Worm (Caenorhabditis elegans) whole organism, L4 larva: ENCODE data around the gene clc-27.
A peak's percentile ranks its signal among the peaks of the same experiment; 100 is the strongest.

ENCODE experiments used
- D1046.2 ChIP-seq: fragments of 200-800 bp; sonication (Bioruptor generic); IDR thresholded peaks from 2 replicates; pipeline ENCODE4 v1.3.6; 2022; ENCODE audit warnings: missing genetic modification characterization, missing compliant biosample characterization
- F44E2.7 ChIP-seq: fragments of 200-800 bp; sonication (Bioruptor generic); IDR thresholded peaks from 2 replicates; pipeline ENCODE4 v2.1.2; 2022; ENCODE audit warnings: missing genetic modification characterization, missing compliant biosample characterization
- R02D3.7 ChIP-seq: fragments of 150-350 bp; sonication (generic microtip); optimal IDR thresholded peaks from 3 replicates; lab custom pipeline; 2014; ENCODE audit warnings: missing biosample characterization, missing genetic modification characterization
- Y5F2A.4 ChIP-seq: fragments of 200-800 bp; sonication (Bioruptor generic); optimal IDR thresholded peaks from 2 replicates; lab custom pipeline; 2018; ENCODE audit warnings: mild to moderate bottlenecking, missing genetic modification characterization, missing compliant biosample characterization
- Y75B8A.6 ChIP-seq: fragments of 200-800 bp; sonication (Bioruptor generic); IDR thresholded peaks from 2 replicates; pipeline ENCODE4 v1.3.6; 2022; ENCODE audit warnings: missing genetic modification reagents, missing genetic modification characterization, missing compliant biosample characterization
- ZK337.2 ChIP-seq: fragments of 200-800 bp; sonication (Bioruptor generic); IDR thresholded peaks from 2 replicates; pipeline ENCODE4 v1.3.6; 2022; ENCODE audit warnings: missing genetic modification reagents, missing genetic modification characterization, missing compliant biosample characterization
- aha-1 ChIP-seq: fragments of 150-350 bp; peaks from one replicate; lab custom pipeline; 2014; ENCODE audit warnings: missing biosample characterization, missing genetic modification characterization
- ceh-28 ChIP-seq: fragments of 150-350 bp; optimal IDR thresholded peaks from 2 replicates; lab custom pipeline; 2014; ENCODE audit warnings: missing biosample characterization, missing genetic modification reagents, missing genetic modification characterization
- ceh-62 ChIP-seq: sonication (generic microtip); optimal IDR thresholded peaks from 2 replicates; lab custom pipeline; 2017; ENCODE audit warnings: missing biosample characterization, missing genetic modification characterization
- ces-1 ChIP-seq: fragments of 150-350 bp; sonication (generic microtip); optimal IDR thresholded peaks from 4 replicates; lab custom pipeline; 2014; ENCODE audit warnings: missing biosample characterization, missing genetic modification reagents, missing genetic modification characterization
- cey-2 ChIP-seq: sonication (generic microtip); optimal IDR thresholded peaks from 3 replicates; lab custom pipeline; 2017; ENCODE audit warnings: missing genetic modification characterization, mild to moderate bottlenecking, missing compliant biosample characterization, antibody characterized with exemption, borderline replicate concordance; ENCODE audit not compliant: insufficient read depth
- ctbp-1 ChIP-seq: fragments of 200-800 bp; sonication (Bioruptor generic); IDR thresholded peaks from 2 replicates; pipeline ENCODE4 v1.3.6; 2022; ENCODE audit warnings: missing genetic modification reagents, missing genetic modification characterization, missing compliant biosample characterization
- daf-16 ChIP-seq, 3 experiments: sonication (generic microtip); optimal IDR thresholded peaks; 2 replicates each; lab custom pipeline; 2016 to 2017; ENCODE audit warnings: missing genetic modification characterization in 3 of 3, missing genetic modification reagents in 3 of 3, mild to moderate bottlenecking in 2 of 3, missing compliant biosample characterization in 2 of 3, missing biosample characterization in 1 of 3, moderate library complexity in 1 of 3
- daf-8 ChIP-seq: fragments of 200-800 bp; sonication (Bioruptor generic); IDR thresholded peaks from 2 replicates; pipeline ENCODE4 v1.3.6; 2022; ENCODE audit warnings: missing genetic modification characterization, missing compliant biosample characterization
- dmd-6 ChIP-seq: fragments of 200-800 bp; sonication (Bioruptor generic); IDR thresholded peaks from 2 replicates; pipeline ENCODE4 v1.3.6; 2022; ENCODE audit warnings: missing genetic modification reagents, missing genetic modification characterization, missing compliant biosample characterization
- dmd-8 ChIP-seq: fragments of 200-800 bp; sonication (Bioruptor generic); IDR thresholded peaks from 2 replicates; pipeline ENCODE4 v1.3.6; 2022; ENCODE audit warnings: missing genetic modification characterization, missing compliant biosample characterization
- dmd-9 ChIP-seq: fragments of 200-800 bp; sonication (Bioruptor generic); IDR thresholded peaks from 2 replicates; pipeline ENCODE4 v1.3.6; 2022; ENCODE audit warnings: missing genetic modification reagents, missing genetic modification characterization, missing compliant biosample characterization
- dve-1 ChIP-seq: sonication (generic microtip); optimal IDR thresholded peaks from 2 replicates; lab custom pipeline; 2017; ENCODE audit warnings: antibody characterized with exemption, mild to moderate bottlenecking, missing genetic modification characterization, missing compliant biosample characterization; ENCODE audit not compliant: insufficient read depth
- fkh-10 ChIP-seq: fragments of 150-350 bp; optimal IDR thresholded peaks from 2 replicates; lab custom pipeline; 2014; ENCODE audit warnings: missing biosample characterization, missing genetic modification reagents, missing genetic modification characterization
- hlh-30 ChIP-seq: sonication (generic microtip); optimal IDR thresholded peaks from 2 replicates; lab custom pipeline; 2017; ENCODE audit warnings: antibody characterized with exemption, mild to moderate bottlenecking, missing genetic modification characterization, missing compliant biosample characterization; ENCODE audit not compliant: insufficient read depth
- lim-7 ChIP-seq: fragments of 200-800 bp; sonication (Bioruptor generic); IDR thresholded peaks from 2 replicates; pipeline ENCODE4 v1.3.6; 2022; ENCODE audit warnings: missing genetic modification characterization, missing compliant biosample characterization
- lin-1 ChIP-seq: fragments of 200-800 bp; sonication (Bioruptor generic); IDR thresholded peaks from 2 replicates; pipeline ENCODE4 v1.3.6; 2022; ENCODE audit warnings: missing genetic modification reagents, missing genetic modification characterization, missing compliant biosample characterization
- lin-39 ChIP-seq: fragments of 150-350 bp; optimal IDR thresholded peaks from 2 replicates; lab custom pipeline; 2014; ENCODE audit warnings: missing biosample characterization, missing genetic modification reagents, missing genetic modification characterization
- madf-9 ChIP-seq: fragments of 200-800 bp; sonication (Bioruptor generic); conservative IDR thresholded peaks from 2 replicates; pipeline ENCODE4 v1.3.6; 2022; ENCODE audit warnings: missing genetic modification reagents, missing genetic modification characterization, missing compliant biosample characterization
- mdl-1 ChIP-seq, 2 experiments: fragments of 150-350 bp in 1 of 2; sonication (generic microtip) in 1 of 2; optimal IDR thresholded peaks; 2 replicates each; lab custom pipeline; 2014 to 2017; ENCODE audit warnings: missing biosample characterization in 2 of 2, missing genetic modification characterization in 2 of 2
- mdt-29 ChIP-seq: fragments of 200-800 bp; sonication (Bioruptor generic); IDR thresholded peaks from 2 replicates; pipeline ENCODE4 v1.3.6; 2022; ENCODE audit warnings: missing genetic modification reagents, missing genetic modification characterization, missing compliant biosample characterization
- mxl-2 ChIP-seq: fragments of 200-800 bp; sonication (Bioruptor generic); conservative IDR thresholded peaks from 2 replicates; pipeline ENCODE4 v1.3.6; 2022; ENCODE audit warnings: missing genetic modification reagents, missing genetic modification characterization, missing compliant biosample characterization
- mxl-3 ChIP-seq: fragments of 200-800 bp; sonication (Bioruptor generic); optimal IDR thresholded peaks from 2 replicates; lab custom pipeline; 2018; ENCODE audit warnings: mild to moderate bottlenecking, missing genetic modification characterization, missing compliant biosample characterization
- nhr-10 ChIP-seq: fragments of 150-350 bp; optimal IDR thresholded peaks from 2 replicates; lab custom pipeline; 2014; ENCODE audit warnings: missing biosample characterization, missing genetic modification characterization
- nhr-11 ChIP-seq: fragments of 150-350 bp; optimal IDR thresholded peaks from 2 replicates; lab custom pipeline; 2014; ENCODE audit warnings: missing biosample characterization, missing genetic modification characterization
- nhr-25 ChIP-seq: sonication (generic microtip); optimal IDR thresholded peaks from 2 replicates; lab custom pipeline; 2017; ENCODE audit warnings: missing genetic modification characterization, mild to moderate bottlenecking, missing compliant biosample characterization, antibody characterized with exemption, moderate library complexity, borderline replicate concordance; ENCODE audit not compliant: insufficient read depth
- nhr-77 ChIP-seq: fragments of 150-350 bp; optimal IDR thresholded peaks from 2 replicates; lab custom pipeline; 2014; ENCODE audit warnings: missing biosample characterization, missing genetic modification characterization
- pha-4 ChIP-seq, 2 experiments: fragments of 150-350 bp in 1 of 2; fragments of 200-800 bp in 1 of 2; sonication (Bioruptor generic) in 1 of 2; IDR thresholded peaks in 1 of 2; optimal IDR thresholded peaks in 1 of 2; 2 replicates each; pipeline versions ENCODE4 v1.3.6 to Lab custom; 2014 to 2022; ENCODE audit warnings: missing genetic modification characterization in 2 of 2, missing genetic modification reagents in 2 of 2, missing biosample characterization in 1 of 2, missing compliant biosample characterization in 1 of 2
- pqm-1 ChIP-seq: sonication (generic microtip); optimal IDR thresholded peaks from 2 replicates; lab custom pipeline; 2017; ENCODE audit warnings: missing biosample characterization, missing genetic modification characterization
- saeg-2 ChIP-seq: fragments of 200-800 bp; sonication (Bioruptor generic); IDR thresholded peaks from 2 replicates; pipeline ENCODE4 v1.3.6; 2022; ENCODE audit warnings: missing genetic modification reagents, missing genetic modification characterization, missing compliant biosample characterization
- sdz-12 ChIP-seq: fragments of 200-800 bp; sonication (Bioruptor generic); optimal IDR thresholded peaks from 2 replicates; lab custom pipeline; 2018; ENCODE audit warnings: mild to moderate bottlenecking, missing genetic modification characterization, missing compliant biosample characterization
- tra-1 ChIP-seq: fragments of 200-800 bp; sonication (Bioruptor generic); IDR thresholded peaks from 2 replicates; pipeline ENCODE4 v1.3.6; 2022; ENCODE audit warnings: missing genetic modification reagents, missing genetic modification characterization, missing compliant biosample characterization
- unc-62 ChIP-seq, 3 experiments: fragments of 150-350 bp in 1 of 3; sonication (generic microtip); optimal IDR thresholded peaks in 2 of 3; peaks in 1 of 3; 1 replicate in 1 of 3; 2 replicates in 2 of 3; lab custom pipeline; 2014 to 2017; ENCODE audit warnings: missing biosample characterization in 3 of 3, missing genetic modification characterization in 3 of 3, missing genetic modification reagents in 3 of 3, missing genotype in 1 of 3
- zip-2 ChIP-seq: fragments of 150-350 bp; optimal IDR thresholded peaks from 2 replicates; lab custom pipeline; 2014; ENCODE audit warnings: missing biosample characterization, missing genetic modification characterization

clc-27 gene

ce11 chrIII:989558-989957 is 18.6 kb upstream of the clc-27 start:
- TF ChIP-seq ces-1 (GFP tag; lab: Kevin White, UChicago) (peak; percentile 68), sdz-12 (no peak), ZK337.2 (GFP tag; lab: Robert Waterston, UW) (no peak), fkh-10 (peak; percentile 42), mdl-1 (tag; optimal IDR thresholded peaks at IDR 0.05; lab: Kevin White, UChicago) (no peak), mxl-2 (GFP tag; lab: Robert Waterston, UW) (no peak), ctbp-1 (GFP tag; lab: Robert Waterston, UW) (peak; percentile 32; the same call in 1 of the 2 replicates)

- no peak for TF ChIP-seq ceh-28 (tag; lab: Kevin White, UChicago)
- no peak for TF ChIP-seq mdt-29 (GFP tag; lab: Robert Waterston, UW)
- no peak for TF ChIP-seq saeg-2 (GFP tag; lab: Robert Waterston, UW)
- TF ChIP-seq Y5F2A.4 (GFP tag; lab: Kevin White, UChicago), result no peak
- no peak for TF ChIP-seq D1046.2 (GFP tag; lab: Robert Waterston, UW)
- no peak for TF ChIP-seq dmd-8 (GFP tag; lab: Robert Waterston, UW)
- TF ChIP-seq pha-4 (GFP tag; IDR thresholded peaks at IDR 0.05; lab: Robert Waterston, UW), result no peak
- TF ChIP-seq pha-4 (tag; optimal IDR thresholded peaks at IDR 0.05; lab: Kevin White, UChicago), result no peak
- TF ChIP-seq mxl-3 (GFP tag; lab: Kevin White, UChicago), result no peak
- TF ChIP-seq zip-2 (tag; lab: Kevin White, UChicago), result no peak
- no peak for TF ChIP-seq ZK337.2 (GFP tag; lab: Robert Waterston, UW)
- no peak for TF ChIP-seq lim-7 (GFP tag; lab: Robert Waterston, UW)
- no peak for TF ChIP-seq Y75B8A.6
- TF ChIP-seq dmd-9 (GFP tag; lab: Robert Waterston, UW), result no peak
- TF ChIP-seq unc-62 (GFP tag; optimal IDR thresholded peaks at IDR 0.05 in 1 of 2; lab: Kevin White, UChicago), result no peak
- TF ChIP-seq unc-62 (tag; optimal IDR thresholded peaks at IDR 0.05; lab: Kevin White, UChicago), result no peak
- no peak for TF ChIP-seq cey-2
- no peak for TF ChIP-seq dve-1 (tag; lab: Kevin White, UChicago)
- no peak for TF ChIP-seq lin-39 (tag; lab: Kevin White, UChicago)
- no peak for TF ChIP-seq nhr-77 (tag; lab: Kevin White, UChicago)
- no peak for TF ChIP-seq lin-1
Measured at ce11 chrIII:991581-991980, 16.6 kb upstream of the clc-27 start, which contains the start of gene trp-2. trp-2 (plus strand) TSS chrIII:991881.

- no peak for TF ChIP-seq F44E2.7 (GFP tag; lab: Robert Waterston, UW)
- TF ChIP-seq ceh-28 (tag; lab: Kevin White, UChicago), result peak; percentile 79
- TF ChIP-seq tra-1 (GFP tag; lab: Robert Waterston, UW), result no peak
- TF ChIP-seq unc-62 (GFP tag; optimal IDR thresholded peaks at IDR 0.05 in 1 of 2; lab: Kevin White, UChicago), result peak in 1 of 2 experiments; percentile 35
- TF ChIP-seq unc-62 (tag; optimal IDR thresholded peaks at IDR 0.05; lab: Kevin White, UChicago), result no peak
Measured at ce11 chrIII:996564-996963, 11.6 kb upstream of the clc-27 start.

- TF ChIP-seq ceh-62 (tag; lab: Kevin White, UChicago) (no peak), ceh-28 (tag; lab: Kevin White, UChicago) (peak; percentile 66)
Measured at ce11 chrIII:998855-999254, 9.3 kb upstream of the clc-27 start.

- no peak for TF ChIP-seq R02D3.7 (tag; lab: Kevin White, UChicago)
- TF ChIP-seq nhr-77 (tag; lab: Kevin White, UChicago), result no peak
Measured at ce11 chrIII:1001297-1001696, 6.9 kb upstream of the clc-27 start, which contains the start of gene R06B10.7. R06B10.7 (minus strand) TSS chrIII:1001397.

ce11 chrIII:1002510-1002909 is 5.7 kb upstream of the clc-27 start, which contains the start of gene clec-150:
clec-150 (plus strand) TSS chrIII:1002707.
- TF ChIP-seq dmd-6 (GFP tag; lab: Robert Waterston, UW), result peak; percentile 91
- no peak for TF ChIP-seq nhr-11 (tag; lab: Kevin White, UChicago)
- TF ChIP-seq madf-9 (GFP tag; lab: Robert Waterston, UW), result no peak
- TF ChIP-seq ceh-28 (tag; lab: Kevin White, UChicago), result no peak
- no peak for TF ChIP-seq nhr-10 (tag; lab: Kevin White, UChicago)
- no peak for TF ChIP-seq daf-16 (GFP tag; optimal IDR thresholded peaks at IDR 0.05; lab: Kevin White, UChicago)
- TF ChIP-seq daf-16 (tag; optimal IDR thresholded peaks at IDR 0.05; lab: Kevin White, UChicago), result peak; percentile 79
- TF ChIP-seq nhr-25, result no peak
- no peak for TF ChIP-seq daf-8
- TF ChIP-seq aha-1 (tag; lab: Kevin White, UChicago), result no peak
- peak; percentile 93 for TF ChIP-seq dve-1 (tag; lab: Kevin White, UChicago)
- TF ChIP-seq mdl-1 (tag; optimal IDR thresholded peaks at IDR 0.05; lab: Kevin White, UChicago), result peak in 1 of 2 experiments; percentile 6
- peak; percentile 32 for TF ChIP-seq hlh-30 (tag; lab: Kevin White, UChicago)
- TF ChIP-seq pqm-1 (tag; lab: Kevin White, UChicago), result peak; percentile 92
